Fruit fly (Drosophila melanogaster) whole organism, larva: Measurements from ENCODE around the gene CG43333.

ENCODE experiments used
- noc ChIP-seq: fragments of 200-800 bp; sonication (Bioruptor generic); optimal IDR thresholded peaks from 3 replicates; lab custom pipeline; 2019; ENCODE audit warnings: missing biosample characterization, mild to moderate bottlenecking, missing genetic modification characterization, moderate library complexity

The CG43333 gene

dm6 chr2L:14179409-14179808 is 1.1 kb downstream of the CG43333 start:
- no peak for TF ChIP-seq noc (tag; lab: Kevin White, UChicago)

- no peak for TF ChIP-seq noc (tag; lab: Kevin White, UChicago)
Observed at dm6 chr2L:14177407-14177987, 3.0 kb downstream of the CG43333 start.

- no peak for TF ChIP-seq noc (tag; lab: Kevin White, UChicago)
Observed at dm6 chr2L:14169653-14170052, 10.8 kb downstream of the CG43333 start.

dm6 chr2L:14163122-14163521 is 17.4 kb downstream of the CG43333 start, which contains the start of gene CG43332:
TSS of gene CG43332 (minus strand) at chr2L:14163222.
- TF ChIP-seq noc (tag; lab: Kevin White, UChicago): no peak

- TF ChIP-seq noc (tag; lab: Kevin White, UChicago): no peak
Observed at dm6 chr2L:14160887-14161286, 19.6 kb downstream of the CG43333 start.

- TF ChIP-seq noc (tag; lab: Kevin White, UChicago): no peak
Observed at dm6 chr2L:14157993-14158392, 22.5 kb downstream of the CG43333 start.

- TF ChIP-seq noc (tag; lab: Kevin White, UChicago): no peak
Observed at dm6 chr2L:14146368-14146767, 34.1 kb downstream of the CG43333 start.

dm6 chr2L:14142842-14143241 is 37.6 kb downstream of the CG43333 start:
- TF ChIP-seq noc (tag; lab: Kevin White, UChicago): no peak

dm6 chr2L:14141238-14141637 is 39.2 kb downstream of the CG43333 start:
- TF ChIP-seq noc (tag; lab: Kevin White, UChicago): no peak

- TF ChIP-seq noc (tag; lab: Kevin White, UChicago): no peak
Observed at dm6 chr2L:14136197-14136596, 44.3 kb downstream of the CG43333 start.

dm6 chr2L:14133562-14134539 is 46.6 kb downstream of the CG43333 start:
- no peak for TF ChIP-seq noc (tag; lab: Kevin White, UChicago)

- no peak for TF ChIP-seq noc (tag; lab: Kevin White, UChicago)
Observed at dm6 chr2L:14125630-14126029, 54.9 kb downstream of the CG43333 start.

dm6 chr2L:14123605-14124004 is 56.9 kb downstream of the CG43333 start:
- TF ChIP-seq noc (tag; lab: Kevin White, UChicago): no peak

- TF ChIP-seq noc (tag; lab: Kevin White, UChicago): no peak
Observed at dm6 chr2L:14122742-14123334, 57.6 kb downstream of the CG43333 start.

dm6 chr2L:14120689-14121397 is 59.6 kb downstream of the CG43333 start:
- TF ChIP-seq noc (tag; lab: Kevin White, UChicago): no peak
